Worm (Caenorhabditis elegans): Measurements from ENCODE around the gene hda-10.

Gene hda-10

DNA sequence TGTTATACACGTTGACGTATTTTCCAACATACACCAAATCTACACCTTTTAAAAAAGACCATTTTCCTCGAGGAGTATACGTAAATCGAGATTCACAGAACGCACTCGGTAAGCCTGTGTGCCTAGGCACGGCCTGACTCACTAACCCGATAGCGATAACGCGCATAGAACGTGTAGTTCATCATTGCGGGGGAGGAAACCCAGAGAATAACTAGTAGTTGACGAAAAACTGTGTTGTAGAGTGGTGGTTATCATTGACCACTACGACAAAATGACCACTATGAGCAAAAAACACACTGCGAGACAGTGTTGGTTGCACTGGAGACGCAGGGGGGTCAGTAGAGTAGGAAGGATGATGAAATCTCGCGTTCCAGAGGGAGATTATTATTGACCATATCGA, 22.7 kb upstream of the hda-10 start:
- TF ChIP-seq ama-1 (optimal IDR thresholded peaks at IDR 0.05) (no peak), fos-1 (tag; optimal IDR thresholded peaks at IDR 0.05) (peak; percentile 57), C34F6.9 (tag; optimal IDR thresholded peaks at IDR 0.05) (no peak)

DNA sequence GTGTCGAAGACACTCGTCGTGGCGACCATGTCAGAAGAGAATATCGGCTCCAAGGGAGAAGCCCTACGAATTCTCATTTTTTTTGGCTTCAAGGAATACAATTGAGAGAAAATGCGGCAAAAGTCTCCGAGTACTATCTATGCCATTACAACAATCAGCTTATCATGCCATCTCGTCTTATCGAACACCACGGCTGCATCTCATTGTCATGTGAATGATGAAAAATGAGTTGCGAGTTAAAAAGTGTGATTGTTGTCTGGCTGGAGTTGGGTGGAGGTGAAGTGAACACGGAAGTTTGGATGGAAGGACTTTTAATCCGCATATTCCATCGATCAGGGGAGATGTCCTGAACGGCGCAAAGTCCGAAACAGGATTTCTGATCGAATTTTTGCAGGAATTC, 21.6 kb upstream of the hda-10 start:
- TF ChIP-seq lin-13 (GFP tag; optimal IDR thresholded peaks at IDR 0.05) = no peak
- no peak for TF ChIP-seq nhr-11 (tag; optimal IDR thresholded peaks at IDR 0.05)
- TF ChIP-seq fos-1 (tag; optimal IDR thresholded peaks at IDR 0.05) = peak; percentile 86
- peak; percentile 24 for TF ChIP-seq crh-2 (tag; optimal IDR thresholded peaks at IDR 0.05)
- no peak for TF ChIP-seq peb-1 (tag; optimal IDR thresholded peaks at IDR 0.05)
- TF ChIP-seq alr-1 (tag; optimal IDR thresholded peaks at IDR 0.05) = no peak
- no peak for TF ChIP-seq sem-4 (tag; optimal IDR thresholded peaks at IDR 0.05)
- no peak for TF ChIP-seq nhr-77 (tag; optimal IDR thresholded peaks at IDR 0.05)
- no peak for TF ChIP-seq unc-39 (tag; optimal IDR thresholded peaks at IDR 0.05)
- TF ChIP-seq lin-11 (tag; optimal IDR thresholded peaks at IDR 0.05) = no peak
- no peak for TF ChIP-seq ceh-82 (tag; optimal IDR thresholded peaks at IDR 0.05)

DNA sequence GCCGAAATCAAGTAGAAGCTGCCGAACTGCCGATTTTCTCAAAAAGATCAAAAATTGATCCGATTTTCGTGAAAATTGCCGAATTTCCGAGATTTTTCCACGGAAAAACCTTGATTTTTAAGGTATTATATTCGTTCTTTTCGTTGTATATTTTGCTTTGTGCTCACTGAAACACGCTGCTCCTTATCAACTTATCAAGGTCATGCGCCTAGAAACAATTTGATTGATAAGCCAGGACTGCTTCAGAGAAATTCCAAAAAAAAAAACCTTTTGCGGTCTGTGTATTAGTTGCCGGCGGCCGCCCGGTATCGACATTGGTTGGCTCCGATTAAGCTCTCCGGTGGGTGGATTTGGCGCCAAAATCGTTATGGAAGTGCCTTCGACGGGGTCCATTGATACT, 20.1 kb upstream of the hda-10 start:
- TF ChIP-seq C34F6.9 (tag; optimal IDR thresholded peaks at IDR 0.05) = no peak
- TF ChIP-seq fos-1 (tag; optimal IDR thresholded peaks at IDR 0.05) = peak; percentile 37
- no peak for TF ChIP-seq lsy-2 (tag; optimal IDR thresholded peaks at IDR 0.05)
- TF ChIP-seq ztf-4 (tag; optimal IDR thresholded peaks at IDR 0.05) = no peak
- no peak for TF ChIP-seq nhr-237 (tag; optimal IDR thresholded peaks at IDR 0.05)

DNA sequence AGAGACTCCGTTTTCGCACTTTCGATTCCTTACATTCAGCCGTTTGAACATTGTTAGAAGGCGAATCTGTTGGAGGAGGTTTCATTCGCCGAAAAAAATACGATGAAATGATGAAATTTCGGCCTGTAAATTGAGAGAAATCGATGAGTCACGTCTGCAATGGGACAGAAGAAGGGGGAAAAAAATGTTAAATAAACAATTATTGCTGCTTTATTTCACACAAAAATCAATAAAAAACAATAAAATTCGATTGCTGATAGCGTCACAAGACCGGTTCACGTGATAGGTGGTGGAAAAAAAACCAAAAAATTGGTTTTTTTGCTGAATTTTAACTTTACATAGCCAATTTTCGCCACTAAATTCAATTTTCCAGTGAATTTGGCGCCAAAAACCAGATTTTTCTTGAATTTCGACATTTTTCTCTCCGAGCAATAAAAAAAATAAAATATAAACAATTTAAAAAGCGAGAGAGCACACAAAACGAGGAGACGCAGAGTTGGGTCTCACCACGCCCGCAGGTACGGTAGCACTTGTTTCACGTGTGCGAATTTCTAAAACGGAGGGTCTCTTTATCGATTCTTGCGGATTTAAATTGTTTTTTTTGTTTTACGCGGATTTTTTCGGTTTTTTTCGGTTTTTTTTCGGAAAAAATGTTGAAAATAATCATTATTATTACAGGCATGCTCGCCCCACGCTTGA, 10.2 kb upstream of the hda-10 start, which contains the start of the genes cup-14 and ndub-8:
cup-14 (minus strand) TSS at position 51 of the 699 bp plus-strand sequence.
ndub-8 (plus strand) TSS at position 679 of the 699 bp plus-strand sequence.
- peak; percentile 91 for TF ChIP-seq lin-11 (tag; optimal IDR thresholded peaks at IDR 0.05)
- TF ChIP-seq ceh-16 (tag; optimal IDR thresholded peaks at IDR 0.05) = peak; percentile 35
- TF ChIP-seq nhr-6 (tag; optimal IDR thresholded peaks at IDR 0.05) = peak; percentile 58
- TF ChIP-seq nhr-12 (tag; optimal IDR thresholded peaks at IDR 0.05) = no peak
- TF ChIP-seq nhr-10 (tag; optimal IDR thresholded peaks at IDR 0.05) = no peak
- peak; percentile 43 for TF ChIP-seq R02D3.7 (tag; optimal IDR thresholded peaks at IDR 0.05)
- no peak for TF ChIP-seq aly-2 (tag; optimal IDR thresholded peaks at IDR 0.05)
- peak; percentile 91 for TF ChIP-seq sem-4 (tag; optimal IDR thresholded peaks at IDR 0.05)
- TF ChIP-seq zag-1 (tag; optimal IDR thresholded peaks at IDR 0.05) = peak; percentile 31
- TF ChIP-seq mbf-1 (tag; optimal IDR thresholded peaks at IDR 0.05) = no peak
- TF ChIP-seq Y55F3AM.14 (GFP tag; optimal IDR thresholded peaks at IDR 0.05) = peak; percentile 41
- peak; percentile 36 for TF ChIP-seq egl-27 (tag; optimal IDR thresholded peaks at IDR 0.05)
- peak; percentile 78 for TF ChIP-seq ztf-4 (tag; optimal IDR thresholded peaks at IDR 0.05)
- peak; percentile 59 for TF ChIP-seq ZK546.5 (tag; optimal IDR thresholded peaks at IDR 0.05)
- no peak for TF ChIP-seq nhr-23 (tag; optimal IDR thresholded peaks at IDR 0.05)
- TF ChIP-seq nhr-129 (tag; optimal IDR thresholded peaks at IDR 0.05) = peak; percentile 61
- peak; percentile 47 for TF ChIP-seq ceh-82 (tag; optimal IDR thresholded peaks at IDR 0.05)
- peak; percentile 93 for TF ChIP-seq mab-5 (tag; optimal IDR thresholded peaks at IDR 0.05)
- no peak for TF ChIP-seq peb-1 (tag; optimal IDR thresholded peaks at IDR 0.05)
- TF ChIP-seq ztf-1 (GFP tag; conservative IDR thresholded peaks at IDR 0.05) = no peak
- TF ChIP-seq alr-1 (tag; optimal IDR thresholded peaks at IDR 0.05) = no peak
- peak; percentile 12 to 77 for TF ChIP-seq mdl-1 (tag; optimal IDR thresholded peaks at IDR 0.05)
- TF ChIP-seq unc-39 (tag; optimal IDR thresholded peaks at IDR 0.05) = no peak
- peak; percentile 86 for TF ChIP-seq crh-2 (tag; optimal IDR thresholded peaks at IDR 0.05)
- no peak for TF ChIP-seq ztf-11 (tag; optimal IDR thresholded peaks at IDR 0.05)
- peak; percentile 88 for TF ChIP-seq C34F6.9 (tag; optimal IDR thresholded peaks at IDR 0.05)
- TF ChIP-seq ama-1 (optimal IDR thresholded peaks at IDR 0.05) = peak; percentile 28
- no peak for TF ChIP-seq dmd-4 (tag; optimal IDR thresholded peaks at IDR 0.05)
- peak; percentile 99 to 100 for TF ChIP-seq lsy-2 (tag; optimal IDR thresholded peaks at IDR 0.05)
- TF ChIP-seq unc-62 (GFP tag; optimal IDR thresholded peaks at IDR 0.05) = peak; percentile 37
- TF ChIP-seq gmeb-1 (tag; optimal IDR thresholded peaks at IDR 0.05) = peak; percentile 90
- TF ChIP-seq nhr-77 (tag; optimal IDR thresholded peaks at IDR 0.05) = peak; percentile 68
- TF ChIP-seq skn-1 (tag; optimal IDR thresholded peaks at IDR 0.05) = no peak
- TF ChIP-seq blmp-1 (tag; optimal IDR thresholded peaks at IDR 0.05; ENCODE audit: insufficient read depth) = peak; percentile 49
- peak; percentile 92 for TF ChIP-seq sma-3 (GFP tag; optimal IDR thresholded peaks at IDR 0.05)
- TF ChIP-seq sma-9 (GFP tag; optimal IDR thresholded peaks at IDR 0.05) = no peak
- no peak for TF ChIP-seq sma-9 (tag; optimal IDR thresholded peaks at IDR 0.05)
- TF ChIP-seq lin-39 (tag; optimal IDR thresholded peaks at IDR 0.05) = no peak
- no peak for TF ChIP-seq elt-1 (tag; optimal IDR thresholded peaks at IDR 0.05)
- TF ChIP-seq nhr-11 (tag; optimal IDR thresholded peaks at IDR 0.05) = no peak
- TF ChIP-seq fos-1 (tag; optimal IDR thresholded peaks at IDR 0.05) = peak; percentile 43
- no peak for TF ChIP-seq elt-3 (tag; optimal IDR thresholded peaks at IDR 0.05)
- TF ChIP-seq nhr-25 (tag; optimal IDR thresholded peaks at IDR 0.05) = peak; percentile 88
- peak; percentile 89 for TF ChIP-seq lin-13 (GFP tag; optimal IDR thresholded peaks at IDR 0.05)
- TF ChIP-seq snpc-4 (tag; optimal IDR thresholded peaks at IDR 0.05) = peak; percentile 89
